Worm (Caenorhabditis elegans) whole organism, young adult: ENCODE data around the gene nep-3.

Source experiments
- F10E7.11 ChIP-seq: sonication (generic microtip); optimal IDR thresholded peaks from 2 replicates; lab custom pipeline; 2017; ENCODE audit warnings: mild to moderate bottlenecking, missing genetic modification characterization, moderate library complexity, missing compliant biosample characterization
- F33H1.4 ChIP-seq: fragments of 200-800 bp; sonication (Bioruptor generic); IDR thresholded peaks from 2 replicates; pipeline ENCODE4 v1.3.6; 2022; ENCODE audit warnings: missing genetic modification reagents, missing genetic modification characterization, missing compliant biosample characterization
- F39B2.1 ChIP-seq: fragments of 200-800 bp; sonication (Bioruptor generic); IDR thresholded peaks from 2 replicates; pipeline ENCODE4 v1.3.6; 2022; ENCODE audit warnings: missing genetic modification reagents, missing genetic modification characterization, missing compliant biosample characterization
- F55B11.4 ChIP-seq: sonication (generic microtip); optimal IDR thresholded peaks from 2 replicates; lab custom pipeline; 2016; ENCODE audit warnings: missing compliant biosample characterization, missing genetic modification characterization, borderline replicate concordance; ENCODE audit not compliant: insufficient read depth
- F57C9.4 ChIP-seq: sonication (generic microtip); optimal IDR thresholded peaks from 2 replicates; lab custom pipeline; 2017; ENCODE audit warnings: mild to moderate bottlenecking, missing genetic modification characterization, missing compliant biosample characterization
- K11D2.4 ChIP-seq: fragments of 200-800 bp; sonication (Bioruptor generic); IDR thresholded peaks from 2 replicates; pipeline ENCODE4 v1.3.6; 2022; ENCODE audit warnings: missing genetic modification reagents, missing genetic modification characterization, missing compliant biosample characterization
- T26A5.8 ChIP-seq: sonication (generic microtip); optimal IDR thresholded peaks from 2 replicates; lab custom pipeline; 2016; ENCODE audit warnings: missing genetic modification characterization, missing compliant biosample characterization
- Y95B8A.8 ChIP-seq: fragments of 200-800 bp; sonication (Bioruptor generic); IDR thresholded peaks from 2 replicates; pipeline ENCODE4 v1.3.6; 2022; ENCODE audit warnings: missing genetic modification reagents, missing genetic modification characterization, missing compliant biosample characterization
- ZK185.1 ChIP-seq: sonication (generic microtip); optimal IDR thresholded peaks from 2 replicates; lab custom pipeline; 2016; ENCODE audit warnings: mild to moderate bottlenecking, missing genetic modification characterization, missing compliant biosample characterization; ENCODE audit not compliant: poor library complexity, severe bottlenecking
- akir-1 ChIP-seq: fragments of 200-800 bp; sonication (Bioruptor generic); optimal IDR thresholded peaks from 2 replicates; lab custom pipeline; 2018; ENCODE audit warnings: mild to moderate bottlenecking, missing genetic modification characterization, moderate library complexity, missing compliant biosample characterization
- attf-3 ChIP-seq: fragments of 200-800 bp; sonication (Bioruptor generic); conservative IDR thresholded peaks from 2 replicates; pipeline ENCODE4 v1.3.6; 2022; ENCODE audit warnings: missing genetic modification reagents, missing genetic modification characterization, missing compliant biosample characterization
- attf-5 ChIP-seq: fragments of 200-800 bp; sonication (Bioruptor generic); optimal IDR thresholded peaks from 2 replicates; lab custom pipeline; 2018; ENCODE audit warnings: mild to moderate bottlenecking, missing genetic modification characterization, missing compliant biosample characterization
- bed-2 ChIP-seq: fragments of 200-800 bp; sonication (Bioruptor generic); IDR thresholded peaks from 2 replicates; pipeline ENCODE4 v1.3.6; 2022; ENCODE audit warnings: missing genetic modification reagents, missing genetic modification characterization, missing compliant biosample characterization
- ccch-3 ChIP-seq: fragments of 200-800 bp; sonication (Bioruptor generic); optimal IDR thresholded peaks from 2 replicates; lab custom pipeline; 2018; ENCODE audit warnings: mild to moderate bottlenecking, missing genetic modification characterization, missing compliant biosample characterization
- cebp-2 ChIP-seq: fragments of 200-800 bp; sonication (Bioruptor generic); IDR thresholded peaks from 2 replicates; pipeline ENCODE4 v1.3.6; 2022; ENCODE audit warnings: missing genetic modification characterization, missing compliant biosample characterization
- ceh-100 ChIP-seq: fragments of 200-800 bp; sonication (Bioruptor generic); IDR thresholded peaks from 2 replicates; pipeline ENCODE4 v1.3.6; 2022; ENCODE audit warnings: missing genetic modification reagents, missing genetic modification characterization, missing compliant biosample characterization
- ceh-27 ChIP-seq: fragments of 200-800 bp; sonication (Bioruptor generic); optimal IDR thresholded peaks from 2 replicates; lab custom pipeline; 2018; ENCODE audit warnings: mild to moderate bottlenecking, missing genetic modification characterization, moderate library complexity, missing compliant biosample characterization
- dox-1 ChIP-seq: fragments of 200-800 bp; sonication (Bioruptor generic); IDR thresholded peaks from 2 replicates; pipeline ENCODE4 v1.3.6; 2022; ENCODE audit warnings: missing genetic modification reagents, missing genetic modification characterization, missing compliant biosample characterization
- dpl-1 ChIP-seq: fragments of 150-350 bp; optimal IDR thresholded peaks from 2 replicates; lab custom pipeline; 2014; ENCODE audit warnings: missing biosample characterization, missing genetic modification reagents, missing genetic modification characterization
- egl-18 ChIP-seq: fragments of 200-800 bp; sonication (Bioruptor generic); IDR thresholded peaks from 2 replicates; pipeline ENCODE4 v1.3.6; 2022; ENCODE audit warnings: missing genetic modification reagents, missing genetic modification characterization, missing compliant biosample characterization
- egl-44 ChIP-seq: fragments of 200-800 bp; sonication (Bioruptor generic); IDR thresholded peaks from 2 replicates; pipeline ENCODE4 v1.3.6; 2022; ENCODE audit warnings: missing genetic modification reagents, missing genetic modification characterization, missing compliant biosample characterization
- let-526 ChIP-seq: fragments of 200-800 bp; sonication (Bioruptor generic); IDR thresholded peaks from 2 replicates; pipeline ENCODE4 v1.3.6; 2022; ENCODE audit warnings: missing genetic modification reagents, missing genetic modification characterization, missing compliant biosample characterization
- lin-26 ChIP-seq: fragments of 200-800 bp; sonication (Bioruptor generic); IDR thresholded peaks from 2 replicates; pipeline ENCODE4 v1.3.6; 2022; ENCODE audit warnings: missing genetic modification reagents, missing genetic modification characterization, missing compliant biosample characterization
- lin-40 ChIP-seq: sonication (generic microtip); optimal IDR thresholded peaks from 2 replicates; lab custom pipeline; 2016; ENCODE audit warnings: missing genetic modification characterization, mild to moderate bottlenecking, missing compliant biosample characterization, missing genotype, missing genetic modification reagents
- mel-28 ChIP-seq: sonication (generic microtip); optimal IDR thresholded peaks from 2 replicates; lab custom pipeline; 2016; ENCODE audit warnings: borderline replicate concordance, mild to moderate bottlenecking, missing genetic modification characterization, missing compliant biosample characterization
- nfyb-1 ChIP-seq: fragments of 200-800 bp; sonication (Bioruptor generic); IDR thresholded peaks from 2 replicates; pipeline ENCODE4 v1.3.6; 2022; ENCODE audit warnings: missing genetic modification reagents, missing genetic modification characterization, missing compliant biosample characterization
- nhr-179 ChIP-seq: sonication (generic microtip); optimal IDR thresholded peaks from 2 replicates; lab custom pipeline; 2016; ENCODE audit warnings: mild to moderate bottlenecking, missing genetic modification characterization, missing compliant biosample characterization
- pbrm-1 ChIP-seq: fragments of 200-800 bp; sonication (Bioruptor generic); IDR thresholded peaks from 2 replicates; pipeline ENCODE4 v1.3.6; 2022; ENCODE audit warnings: missing genetic modification reagents, missing genetic modification characterization, missing compliant biosample characterization
- rcor-1 ChIP-seq: fragments of 200-800 bp; sonication (Bioruptor generic); IDR thresholded peaks from 2 replicates; pipeline ENCODE4 v1.3.6; 2022; ENCODE audit warnings: missing genetic modification reagents, missing genetic modification characterization, missing compliant biosample characterization
- rec-8 ChIP-seq, 2 experiments: sonication (generic microtip); optimal IDR thresholded peaks; 2 replicates each; lab custom pipeline; 2016; ENCODE audit warnings: mild to moderate bottlenecking in 2 of 2, missing genetic modification characterization in 2 of 2, missing genetic modification reagents in 2 of 2, missing genotype in 2 of 2, missing biosample characterization in 1 of 2, missing compliant biosample characterization in 1 of 2, moderate library complexity in 1 of 2
- repo-1 ChIP-seq: sonication (generic microtip); optimal IDR thresholded peaks from 2 replicates; lab custom pipeline; 2017; ENCODE audit warnings: mild to moderate bottlenecking, missing genetic modification characterization, missing compliant biosample characterization
- snpc-4 ChIP-seq, 5 experiments: fragments of 150-350 bp in 1 of 5; sonication (generic microtip) in 4 of 5; optimal IDR thresholded peaks; 2 replicates each; lab custom pipeline; 2014 to 2018; ENCODE audit warnings: missing genetic modification characterization in 5 of 5, missing biosample characterization in 3 of 5, antibody characterized with exemption in 2 of 5, mild to moderate bottlenecking in 2 of 5, missing compliant biosample characterization in 2 of 5, missing genotype in 2 of 5, moderate library complexity in 2 of 5, missing genetic modification reagents in 1 of 5
- sptf-2 ChIP-seq: fragments of 200-800 bp; sonication (Bioruptor generic); optimal IDR thresholded peaks from 2 replicates; lab custom pipeline; 2018; ENCODE audit warnings: mild to moderate bottlenecking, missing genetic modification characterization, missing compliant biosample characterization
- tlf-1 ChIP-seq: fragments of 200-800 bp; sonication (Bioruptor generic); optimal IDR thresholded peaks from 2 replicates; lab custom pipeline; 2018; ENCODE audit warnings: mild to moderate bottlenecking, missing genetic modification characterization, missing compliant biosample characterization
- unc-62 ChIP-seq: fragments of 150-350 bp; optimal IDR thresholded peaks from 2 replicates; lab custom pipeline; 2014; ENCODE audit warnings: missing biosample characterization, missing genetic modification reagents, missing genetic modification characterization
- zim-3 ChIP-seq: sonication (generic microtip); optimal IDR thresholded peaks from 2 replicates; lab custom pipeline; 2017; ENCODE audit warnings: mild to moderate bottlenecking, missing genetic modification characterization, moderate library complexity, missing compliant biosample characterization
- ztf-22 ChIP-seq: fragments of 200-800 bp; sonication (Bioruptor generic); optimal IDR thresholded peaks from 2 replicates; lab custom pipeline; 2018; ENCODE audit warnings: mild to moderate bottlenecking, missing genetic modification characterization, moderate library complexity, missing compliant biosample characterization
- ztf-26 ChIP-seq: sonication (generic microtip); optimal IDR thresholded peaks from 2 replicates; lab custom pipeline; 2017; ENCODE audit warnings: missing genetic modification characterization, missing compliant biosample characterization

The nep-3 gene

DNA sequence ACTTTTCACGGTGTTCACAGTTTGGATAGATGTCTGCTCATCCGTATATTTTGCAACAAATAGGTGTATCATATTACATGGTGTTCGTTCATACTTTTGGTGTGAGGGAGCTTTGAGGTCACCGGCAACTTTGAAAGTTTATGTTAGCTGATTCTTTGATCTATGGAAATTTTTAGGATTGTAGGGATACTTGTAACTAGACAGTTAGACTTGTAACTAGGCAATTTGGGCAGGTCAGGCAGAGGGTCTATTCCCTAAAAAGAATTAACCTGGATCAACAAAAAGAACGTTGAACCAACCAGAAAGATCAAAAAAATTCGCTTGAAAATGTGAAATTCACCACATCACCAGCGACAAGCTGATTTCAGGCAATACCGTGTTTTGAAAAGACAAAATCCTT, 16.9 kb upstream of the nep-3 start:
- TF ChIP-seq lin-40 (no peak), ceh-100 (GFP tag; lab: Robert Waterston, UW) (no peak), repo-1 (no peak), snpc-4 (GFP tag; optimal IDR thresholded peaks at IDR 0.05; lab: Kevin White, UChicago) (no peak), snpc-4 (tag; optimal IDR thresholded peaks at IDR 0.05; lab: Kevin White, UChicago) (no peak), zim-3 (tag; lab: Kevin White, UChicago) (no peak), dox-1 (GFP tag; lab: Robert Waterston, UW) (no peak), dpl-1 (no peak), attf-5 (GFP tag; lab: Kevin White, UChicago) (no peak), F33H1.4 (GFP tag; lab: Robert Waterston, UW) (no peak), F39B2.1 (GFP tag; lab: Robert Waterston, UW) (no peak), sptf-2 (GFP tag; lab: Kevin White, UChicago) (no peak), ccch-3 (no peak), nfyb-1 (no peak), F57C9.4 (tag; lab: Kevin White, UChicago) (no peak), unc-62 (GFP tag; lab: Kevin White, UChicago) (no peak), F55B11.4 (tag; lab: Kevin White, UChicago) (no peak)

- TF ChIP-seq F10E7.11 (tag; lab: Kevin White, UChicago) = no peak
- no peak for TF ChIP-seq pbrm-1 (GFP tag; lab: Robert Waterston, UW)
- TF ChIP-seq rcor-1 (GFP tag; lab: Robert Waterston, UW) = no peak
- no peak for TF ChIP-seq akir-1 (GFP tag; lab: Kevin White, UChicago)
- TF ChIP-seq let-526 = no peak
Measured at ce11 chrII:3891124-3891523, 14.1 kb upstream of the nep-3 start, which contains the start of gene F53C3.8. TSS of gene F53C3.8 (plus strand) at chrII:3891424.

DNA sequence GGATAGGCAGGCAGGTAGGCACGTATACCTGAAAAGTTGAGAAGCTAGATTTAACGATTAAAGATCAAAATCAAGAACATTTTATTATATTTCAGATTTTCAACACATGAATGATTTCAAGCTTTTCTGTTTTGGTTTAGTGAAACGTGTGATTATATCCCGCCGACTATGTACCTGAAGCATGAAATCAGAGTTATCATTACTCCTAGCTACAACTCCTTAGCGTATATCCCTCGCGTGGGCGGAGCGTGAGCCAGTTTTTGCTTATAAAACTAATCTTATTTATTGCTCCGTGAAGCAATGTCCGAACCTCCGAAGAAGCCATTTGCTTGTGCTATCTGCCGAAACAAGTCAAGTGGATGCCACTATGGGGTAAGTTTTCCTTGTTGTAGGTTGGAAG, 2.9 kb upstream of the nep-3 start, which contains the start of gene nhr-166:
TSS of gene nhr-166 (plus strand) at position 301 of the 400 bp plus-strand sequence.
- TF ChIP-seq tlf-1 (GFP tag; lab: Kevin White, UChicago) = no peak
- TF ChIP-seq bed-2 (GFP tag; lab: Robert Waterston, UW) = no peak
- TF ChIP-seq cebp-2 (GFP tag; lab: Robert Waterston, UW) = no peak
- TF ChIP-seq rec-8 (tag; optimal IDR thresholded peaks at IDR 0.05; lab: Kevin White, UChicago) = no peak
- no peak for TF ChIP-seq egl-18
- TF ChIP-seq Y95B8A.8 = no peak
- TF ChIP-seq egl-44 (GFP tag; lab: Robert Waterston, UW) = no peak
- TF ChIP-seq ZK185.1 (tag; lab: Kevin White, UChicago) = no peak
- TF ChIP-seq ztf-26 (tag; lab: Kevin White, UChicago) = no peak
- TF ChIP-seq ztf-22 (GFP tag; lab: Kevin White, UChicago) = no peak
- no peak for TF ChIP-seq lin-26 (GFP tag; lab: Robert Waterston, UW)
- TF ChIP-seq nhr-179 (tag; lab: Kevin White, UChicago) = no peak
- TF ChIP-seq unc-62 (GFP tag; lab: Kevin White, UChicago) = no peak
- no peak for TF ChIP-seq mel-28 (tag; lab: Kevin White, UChicago)
- no peak for TF ChIP-seq attf-3 (GFP tag; lab: Robert Waterston, UW)
- no peak for TF ChIP-seq ceh-27 (GFP tag; lab: Kevin White, UChicago)
- TF ChIP-seq T26A5.8 (tag; lab: Kevin White, UChicago) = no peak
- TF ChIP-seq K11D2.4 = no peak
- TF ChIP-seq sptf-2 (GFP tag; lab: Kevin White, UChicago) = no peak
